Comparison of ENCODE assay signal across 6 worm cellular contexts in genomic region chrIII:9406600-9406999, ce11.
TF ChIP-seq lines count a peak whose summit lies in the region.

Gene T26G10.1 (minus strand): TSS chrIII:9406641.

TF ChIP-seq in whole organism, L1 larva, 84 proteins besides CTCF, POLR2A, EP300 and RAD21 (continued from another document and continues in another):
- TF ChIP-seq lin-13 (GFP tag; optimal IDR thresholded peaks at IDR 0.05; lab: Kevin White, UChicago) (peak; percentile 48), dsc-1 (tag; optimal IDR thresholded peaks at IDR 0.05; lab: Kevin White, UChicago) (peak; percentile 75), lin-14 (GFP tag; optimal IDR thresholded peaks at IDR 0.05; lab: Kevin White, UChicago) (peak; percentile 82), elt-2 (tag; optimal IDR thresholded peaks at IDR 0.05; lab: Kevin White, UChicago) (peak; percentile 26), mef-2 (tag; optimal IDR thresholded peaks at IDR 0.05; lab: Kevin White, UChicago) (no peak), fkh-10 (GFP tag; optimal IDR thresholded peaks at IDR 0.05; lab: Kevin White, UChicago) (no peak), zip-4 (GFP tag; optimal IDR thresholded peaks at IDR 0.05; lab: Kevin White, UChicago) (no peak), hpl-2 (GFP tag; optimal IDR thresholded peaks at IDR 0.05; lab: Kevin White, UChicago) (no peak), ets-5 (GFP tag; IDR thresholded peaks at IDR 0.05; lab: Robert Waterston, UW) (no peak), lsy-2 (tag; optimal IDR thresholded peaks at IDR 0.05; lab: Kevin White, UChicago) (peak; percentile 88), isw-1 (GFP tag; IDR thresholded peaks at IDR 0.05; lab: Robert Waterston, UW) (peak; percentile 91), Y116A8C.19 (tag; optimal IDR thresholded peaks at IDR 0.05; lab: Kevin White, UChicago; ENCODE audit: borderline replicate concordance) (no peak), vab-15 (tag; optimal IDR thresholded peaks at IDR 0.05; lab: Kevin White, UChicago) (no peak), snu-23 (GFP tag; optimal IDR thresholded peaks at IDR 0.05; lab: Kevin White, UChicago) (peak; percentile 87), nhr-237 (tag; optimal IDR thresholded peaks at IDR 0.05; lab: Kevin White, UChicago) (no peak), nhr-19 (GFP tag; conservative IDR thresholded peaks at IDR 0.05; lab: Robert Waterston, UW) (peak; percentile 91), nhr-28 (tag; optimal IDR thresholded peaks at IDR 0.05; lab: Kevin White, UChicago) (no peak), aha-1 (tag; optimal IDR thresholded peaks at IDR 0.05; lab: Kevin White, UChicago) (no peak), zag-1 (tag; optimal IDR thresholded peaks at IDR 0.05; lab: Kevin White, UChicago) (no peak), unc-98 (GFP tag; IDR thresholded peaks at IDR 0.05; lab: Robert Waterston, UW) (no peak), mab-9 (GFP tag; IDR thresholded peaks at IDR 0.05; lab: Robert Waterston, UW) (peak; percentile 85), fkh-8 (tag; optimal IDR thresholded peaks at IDR 0.05; lab: Kevin White, UChicago) (peak; percentile 70), C34B4.2 (tag; optimal IDR thresholded peaks at IDR 0.05; lab: Kevin White, UChicago) (no peak)

TF ChIP-seq in whole organism, L2 larva, 48 proteins besides CTCF, POLR2A, EP300 and RAD21 (continued from another document and continues in another):
- TF ChIP-seq lsy-2 (tag; optimal IDR thresholded peaks at IDR 0.05; lab: Kevin White, UChicago), result peak; percentile 75 to 91
- TF ChIP-seq unc-39 (tag; optimal IDR thresholded peaks at IDR 0.05; lab: Kevin White, UChicago), result no peak
- no peak for TF ChIP-seq fos-1 (tag; optimal IDR thresholded peaks at IDR 0.05; lab: Kevin White, UChicago)
- TF ChIP-seq ztf-11 (tag; optimal IDR thresholded peaks at IDR 0.05; lab: Kevin White, UChicago), result no peak
- TF ChIP-seq sma-9 (GFP tag; optimal IDR thresholded peaks at IDR 0.05; lab: Kevin White, UChicago), result peak; percentile 56
- no peak for TF ChIP-seq sma-9 (tag; optimal IDR thresholded peaks at IDR 0.05; lab: Kevin White, UChicago)
- TF ChIP-seq snpc-4 (tag; optimal IDR thresholded peaks at IDR 0.05; lab: Kevin White, UChicago), result peak; percentile 60
- no peak for TF ChIP-seq mdl-1 (tag; optimal IDR thresholded peaks at IDR 0.05; lab: Kevin White, UChicago)
- TF ChIP-seq C34F6.9 (tag; optimal IDR thresholded peaks at IDR 0.05; lab: Kevin White, UChicago), result peak; percentile 36
- TF ChIP-seq ztf-4 (tag; optimal IDR thresholded peaks at IDR 0.05; lab: Kevin White, UChicago), result no peak
- TF ChIP-seq R02D3.7 (tag; optimal IDR thresholded peaks at IDR 0.05; lab: Kevin White, UChicago), result peak; percentile 92
- peak; percentile 76 for TF ChIP-seq crh-2 (tag; optimal IDR thresholded peaks at IDR 0.05; lab: Kevin White, UChicago)
- peak; percentile 67 for TF ChIP-seq sma-3 (GFP tag; optimal IDR thresholded peaks at IDR 0.05; lab: Kevin White, UChicago)
- peak; percentile 54 for TF ChIP-seq nhr-21 (tag; optimal IDR thresholded peaks at IDR 0.05; lab: Kevin White, UChicago)
- no peak for TF ChIP-seq nhr-6 (tag; optimal IDR thresholded peaks at IDR 0.05; lab: Kevin White, UChicago)
- no peak for TF ChIP-seq dmd-4 (tag; optimal IDR thresholded peaks at IDR 0.05; lab: Kevin White, UChicago)
- TF ChIP-seq elt-1 (tag; optimal IDR thresholded peaks at IDR 0.05; lab: Kevin White, UChicago), result no peak
- TF ChIP-seq unc-55 (GFP tag; optimal IDR thresholded peaks at IDR 0.05; lab: Kevin White, UChicago), result peak; percentile 83
- TF ChIP-seq lin-11 (tag; optimal IDR thresholded peaks at IDR 0.05; lab: Kevin White, UChicago), result no peak
- no peak for TF ChIP-seq nhr-23 (tag; optimal IDR thresholded peaks at IDR 0.05; lab: Kevin White, UChicago)
- TF ChIP-seq mbf-1 (tag; optimal IDR thresholded peaks at IDR 0.05; lab: Kevin White, UChicago), result no peak
- peak; percentile 68 for TF ChIP-seq lin-13 (GFP tag; optimal IDR thresholded peaks at IDR 0.05; lab: Kevin White, UChicago)
- TF ChIP-seq elt-3 (tag; optimal IDR thresholded peaks at IDR 0.05; lab: Kevin White, UChicago), result no peak
- TF ChIP-seq alr-1 (tag; optimal IDR thresholded peaks at IDR 0.05; lab: Kevin White, UChicago), result no peak

TF ChIP-seq in whole organism, L3 larva, 47 proteins besides CTCF, POLR2A, EP300 and RAD21 (continued from another document and continues in another):
- TF ChIP-seq nhr-12 (tag; optimal IDR thresholded peaks at IDR 0.05; lab: Kevin White, UChicago) (no peak), fkh-10 (GFP tag; optimal IDR thresholded peaks at IDR 0.05; lab: Kevin White, UChicago) (peak; percentile 7), ceh-9 (tag; optimal IDR thresholded peaks at IDR 0.05; lab: Kevin White, UChicago) (no peak), unc-62 (GFP tag; optimal IDR thresholded peaks at IDR 0.05; lab: Kevin White, UChicago) (no peak), unc-39 (tag; optimal IDR thresholded peaks at IDR 0.05; lab: Kevin White, UChicago) (no peak), sea-2 (GFP tag; optimal IDR thresholded peaks at IDR 0.05; lab: Kevin White, UChicago) (no peak), nhr-23 (tag; optimal IDR thresholded peaks at IDR 0.05; lab: Kevin White, UChicago) (peak; percentile 61), lin-15B (tag; optimal IDR thresholded peaks at IDR 0.05; lab: Kevin White, UChicago) (peak; percentile 95), daf-12 (tag; optimal IDR thresholded peaks at IDR 0.05; lab: Kevin White, UChicago) (no peak), nfya-1 (tag; optimal IDR thresholded peaks at IDR 0.05; lab: Kevin White, UChicago; ENCODE audit: insufficient read depth) (peak; percentile 73), elt-3 (tag; optimal IDR thresholded peaks at IDR 0.05; lab: Kevin White, UChicago) (no peak), nhr-28 (tag; optimal IDR thresholded peaks at IDR 0.05; lab: Kevin White, UChicago) (no peak), elt-1 (tag; optimal IDR thresholded peaks at IDR 0.05; lab: Kevin White, UChicago) (no peak), egl-27 (tag; optimal IDR thresholded peaks at IDR 0.05; lab: Kevin White, UChicago) (no peak), pha-4 (tag; optimal IDR thresholded peaks at IDR 0.05; lab: Kevin White, UChicago) (peak; percentile 40), elt-2 (tag; optimal IDR thresholded peaks at IDR 0.05; lab: Kevin White, UChicago) (peak; percentile 31), ztf-11 (tag; optimal IDR thresholded peaks at IDR 0.05; lab: Kevin White, UChicago) (no peak), snpc-4 (tag; optimal IDR thresholded peaks at IDR 0.05; lab: Kevin White, UChicago) (peak; percentile 80), aly-2 (tag; optimal IDR thresholded peaks at IDR 0.05; lab: Kevin White, UChicago) (no peak), nhr-43 (tag; optimal IDR thresholded peaks at IDR 0.05; lab: Kevin White, UChicago; ENCODE audit: poor library complexity, severe bottlenecking) (peak; percentile 59), ztf-4 (tag; optimal IDR thresholded peaks at IDR 0.05; lab: Kevin White, UChicago) (no peak), mml-1 (tag; optimal IDR thresholded peaks at IDR 0.05; lab: Kevin White, UChicago) (no peak), tbx-2 (tag; optimal IDR thresholded peaks at IDR 0.05; lab: Kevin White, UChicago) (peak; percentile 19), nhr-77 (tag; optimal IDR thresholded peaks at IDR 0.05; lab: Kevin White, UChicago) (peak; percentile 52)

TF ChIP-seq in whole organism, L4 larva, 104 proteins besides CTCF, POLR2A, EP300 and RAD21 (continued from another document and continues in another):
- no peak for TF ChIP-seq nhr-76 (tag; optimal IDR thresholded peaks at IDR 0.05; lab: Kevin White, UChicago)
- TF ChIP-seq daf-8 (GFP tag; IDR thresholded peaks at IDR 0.05; lab: Robert Waterston, UW), result no peak
- TF ChIP-seq F44E2.7 (GFP tag; IDR thresholded peaks at IDR 0.05; lab: Robert Waterston, UW), result no peak
- TF ChIP-seq mxl-2 (GFP tag; conservative IDR thresholded peaks at IDR 0.05; lab: Robert Waterston, UW), result no peak
- TF ChIP-seq ztf-11 (tag; optimal IDR thresholded peaks at IDR 0.05; lab: Kevin White, UChicago), result no peak
- peak; percentile 3 for TF ChIP-seq F37D6.2 (tag; optimal IDR thresholded peaks at IDR 0.05; lab: Kevin White, UChicago)
- TF ChIP-seq T20F7.1 (GFP tag; optimal IDR thresholded peaks at IDR 0.05; lab: Kevin White, UChicago), result peak; percentile 73
- 0 out of 2 replicates have a peak, but pooled peaks have one; percentile 16 for TF ChIP-seq lin-29 (GFP tag; IDR thresholded peaks at IDR 0.05; lab: Robert Waterston, UW)
- peak; percentile 59 for TF ChIP-seq hlh-11 (tag; optimal IDR thresholded peaks at IDR 0.05; lab: Kevin White, UChicago)
- no peak for TF ChIP-seq mxl-3 (GFP tag; optimal IDR thresholded peaks at IDR 0.05; lab: Kevin White, UChicago)
- TF ChIP-seq Y48G9A.11 (GFP tag; IDR thresholded peaks at IDR 0.05; lab: Robert Waterston, UW), result peak; percentile 72
- peak; percentile 60 for TF ChIP-seq dve-1 (tag; optimal IDR thresholded peaks at IDR 0.05; lab: Kevin White, UChicago; ENCODE audit: insufficient read depth)
- peak; percentile 39 for TF ChIP-seq nhr-102 (tag; optimal IDR thresholded peaks at IDR 0.05; lab: Kevin White, UChicago)
- peak; percentile 95 for TF ChIP-seq lin-38 (GFP tag; IDR thresholded peaks at IDR 0.05; lab: Robert Waterston, UW)
- TF ChIP-seq lin-15B (tag; optimal IDR thresholded peaks at IDR 0.05; lab: Kevin White, UChicago), result peak; percentile 55
- TF ChIP-seq ctbp-1 (GFP tag; IDR thresholded peaks at IDR 0.05; lab: Robert Waterston, UW), result peak; percentile 56; the same call in 1 of the 2 replicates
- 0 out of 2 replicates have a peak, but pooled peaks have one; percentile 45 for TF ChIP-seq ceh-20 (GFP tag; IDR thresholded peaks at IDR 0.05; lab: Robert Waterston, UW)
- TF ChIP-seq T26A8.4 (GFP tag; IDR thresholded peaks at IDR 0.05; lab: Robert Waterston, UW), result peak; percentile 66
- TF ChIP-seq mes-2 (tag; optimal IDR thresholded peaks at IDR 0.05; lab: Kevin White, UChicago; ENCODE audit: poor library complexity, severe bottlenecking), result peak; percentile 85
- peak; percentile 71 for TF ChIP-seq hmg-1.1 (GFP tag; IDR thresholded peaks at IDR 0.05; lab: Robert Waterston, UW)
- TF ChIP-seq nhr-10 (tag; optimal IDR thresholded peaks at IDR 0.05; lab: Kevin White, UChicago), result no peak
- TF ChIP-seq mep-1 (tag; optimal IDR thresholded peaks at IDR 0.05; lab: Kevin White, UChicago), result peak; percentile 67
- no peak for TF ChIP-seq lin-13 (GFP tag; optimal IDR thresholded peaks at IDR 0.05; lab: Kevin White, UChicago)

TF ChIP-seq in whole organism, late embryonic, 69 proteins besides CTCF, POLR2A, EP300 and RAD21 (continued from another document):
- TF ChIP-seq unc-55 (GFP tag; optimal IDR thresholded peaks at IDR 0.05; lab: Kevin White, UChicago) (no peak), sox-2 (GFP tag; IDR thresholded peaks at IDR 0.05; lab: Robert Waterston, UW) (no peak), fax-1 (tag; optimal IDR thresholded peaks at IDR 0.05; lab: Kevin White, UChicago) (no peak), unc-42 (tag; optimal IDR thresholded peaks at IDR 0.05; lab: Kevin White, UChicago) (peak; percentile 9), npax-4 (tag; optimal IDR thresholded peaks at IDR 0.05; lab: Kevin White, UChicago) (no peak), pqm-1 (tag; optimal IDR thresholded peaks at IDR 0.05; lab: Kevin White, UChicago) (no peak), elt-2 (tag; optimal IDR thresholded peaks at IDR 0.05; lab: Kevin White, UChicago) (peak; percentile 20), fkh-6 (tag; optimal IDR thresholded peaks at IDR 0.05; lab: Kevin White, UChicago) (no peak), ceh-6 (GFP tag; optimal IDR thresholded peaks at IDR 0.05; lab: Kevin White, UChicago) (no peak), ceh-22 (tag; optimal IDR thresholded peaks at IDR 0.05; lab: Kevin White, UChicago) (no peak), K02D7.2 (tag; optimal IDR thresholded peaks at IDR 0.05; lab: Kevin White, UChicago) (no peak), madf-2 (tag; optimal IDR thresholded peaks at IDR 0.05; lab: Kevin White, UChicago) (no peak), sdc-2 (tag; optimal IDR thresholded peaks at IDR 0.05; lab: Kevin White, UChicago) (no peak), ceh-19 (GFP tag; optimal IDR thresholded peaks at IDR 0.05; lab: Kevin White, UChicago) (no peak), ceh-31 (tag; optimal IDR thresholded peaks at IDR 0.05; lab: Kevin White, UChicago) (peak; percentile 4), fkh-10 (GFP tag; optimal IDR thresholded peaks at IDR 0.05; lab: Kevin White, UChicago) (no peak)

TF ChIP-seq in whole organism, young adult, 124 proteins besides CTCF, POLR2A, EP300 and RAD21 (continued from another document and continues in another):
- TF ChIP-seq rpc-1 (optimal IDR thresholded peaks at IDR 0.05; lab: Kevin White, UChicago), result no peak
- TF ChIP-seq rpc-1 (tag; optimal IDR thresholded peaks at IDR 0.05; lab: Kevin White, UChicago), result no peak
- TF ChIP-seq B0035.1 (tag; optimal IDR thresholded peaks at IDR 0.05; lab: Kevin White, UChicago), result no peak
- no peak for TF ChIP-seq akir-1 (GFP tag; optimal IDR thresholded peaks at IDR 0.05; lab: Kevin White, UChicago)
- TF ChIP-seq gei-17 (GFP tag; optimal IDR thresholded peaks at IDR 0.05; lab: Kevin White, UChicago), result no peak
- TF ChIP-seq sea-2 (GFP tag; IDR thresholded peaks at IDR 0.05; lab: Robert Waterston, UW), result no peak
- no peak for TF ChIP-seq zim-3 (tag; optimal IDR thresholded peaks at IDR 0.05; lab: Kevin White, UChicago)
- TF ChIP-seq let-526 (GFP tag; IDR thresholded peaks at IDR 0.05; lab: Robert Waterston, UW), result no peak
- TF ChIP-seq F57C9.4 (tag; optimal IDR thresholded peaks at IDR 0.05; lab: Kevin White, UChicago), result no peak
- no peak for TF ChIP-seq let-607 (tag; optimal IDR thresholded peaks at IDR 0.05; lab: Kevin White, UChicago)
- TF ChIP-seq Y56A3A.18 (GFP tag; IDR thresholded peaks at IDR 0.05; lab: Robert Waterston, UW), result peak; percentile 32; the same call in 1 of the 2 replicates
- TF ChIP-seq mel-28 (tag; optimal IDR thresholded peaks at IDR 0.05; lab: Kevin White, UChicago; ENCODE audit: borderline replicate concordance), result no peak
- TF ChIP-seq attf-6 (GFP tag; IDR thresholded peaks at IDR 0.05; lab: Robert Waterston, UW), result no peak
- no peak for TF ChIP-seq hmg-20 (GFP tag; IDR thresholded peaks at IDR 0.05; lab: Robert Waterston, UW)
- TF ChIP-seq hlh-12 (tag; optimal IDR thresholded peaks at IDR 0.05; lab: Kevin White, UChicago), result no peak
- TF ChIP-seq F55B11.4 (tag; optimal IDR thresholded peaks at IDR 0.05; lab: Kevin White, UChicago; ENCODE audit: borderline replicate concordance, insufficient read depth), result no peak
- TF ChIP-seq F49E8.2 (tag; optimal IDR thresholded peaks at IDR 0.05; lab: Kevin White, UChicago; ENCODE audit: insufficient read depth), result no peak
- no peak for TF ChIP-seq B0336.3 (GFP tag; IDR thresholded peaks at IDR 0.05; lab: Robert Waterston, UW)
- TF ChIP-seq nfya-1 (tag; optimal IDR thresholded peaks at IDR 0.05; lab: Kevin White, UChicago; ENCODE audit: borderline replicate concordance, insufficient read depth), result no peak
- TF ChIP-seq efl-1 (GFP tag; optimal IDR thresholded peaks at IDR 0.05; lab: Kevin White, UChicago), result peak; percentile 24
- no peak for TF ChIP-seq cebp-2 (GFP tag; IDR thresholded peaks at IDR 0.05; lab: Robert Waterston, UW)
- TF ChIP-seq ztf-26 (tag; optimal IDR thresholded peaks at IDR 0.05; lab: Kevin White, UChicago), result no peak
- no peak for TF ChIP-seq sptf-2 (GFP tag; optimal IDR thresholded peaks at IDR 0.05; lab: Kevin White, UChicago)
- TF ChIP-seq athp-1 (tag; optimal IDR thresholded peaks at IDR 0.05; lab: Kevin White, UChicago), result peak; percentile 20
- TF ChIP-seq dox-1 (GFP tag; IDR thresholded peaks at IDR 0.05; lab: Robert Waterston, UW), result peak; percentile 90
- TF ChIP-seq F10E7.11 (tag; optimal IDR thresholded peaks at IDR 0.05; lab: Kevin White, UChicago), result no peak
- no peak for TF ChIP-seq bed-1 (GFP tag; IDR thresholded peaks at IDR 0.05; lab: Robert Waterston, UW)
- TF ChIP-seq B0261.1 (tag; optimal IDR thresholded peaks at IDR 0.05; lab: Kevin White, UChicago), result no peak
- TF ChIP-seq ceh-91 (GFP tag; IDR thresholded peaks at IDR 0.05; lab: Robert Waterston, UW), result peak; percentile 83
- no peak for TF ChIP-seq F52B5.7 (tag; optimal IDR thresholded peaks at IDR 0.05; lab: Kevin White, UChicago)
- peak; percentile 56 for TF ChIP-seq lsl-1 (GFP tag; optimal IDR thresholded peaks at IDR 0.05; lab: Kevin White, UChicago)
- TF ChIP-seq nhr-80 (tag; optimal IDR thresholded peaks at IDR 0.05; lab: Kevin White, UChicago), result peak; percentile 22
- TF ChIP-seq ztf-28 (GFP tag; IDR thresholded peaks at IDR 0.05; lab: Robert Waterston, UW), result 0 out of 2 replicates have a peak, but pooled peaks have one; percentile 72
- peak; percentile 65 for TF ChIP-seq F33H1.4 (GFP tag; IDR thresholded peaks at IDR 0.05; lab: Robert Waterston, UW)
- no peak for TF ChIP-seq aptf-3 (GFP tag; IDR thresholded peaks at IDR 0.05; lab: Robert Waterston, UW)
- peak; percentile 87 for TF ChIP-seq ekl-4 (GFP tag; IDR thresholded peaks at IDR 0.05; lab: Robert Waterston, UW)
- peak; percentile 89 for TF ChIP-seq ceh-100 (GFP tag; IDR thresholded peaks at IDR 0.05; lab: Robert Waterston, UW)
- TF ChIP-seq attf-5 (GFP tag; optimal IDR thresholded peaks at IDR 0.05; lab: Kevin White, UChicago), result peak; percentile 73
